Fruit fly (Drosophila melanogaster): ENCODE data around the gene CG13723.
A peak's percentile ranks its signal among the peaks of the same experiment; 100 is the strongest.

The CG13723 gene

dm6 chr3L:17238129-17238732, 26.0 kb upstream of the CG13723 start, which contains the start of gene Rbp6 (continued):
- no peak for TF ChIP-seq CG13894 (tag; optimal IDR thresholded peaks at IDR 0.05)
- no peak for TF ChIP-seq CG5953 (GFP tag; IDR thresholded peaks at IDR 0.05)
- TF ChIP-seq Tbp (GFP tag; optimal IDR thresholded peaks at IDR 0.05): no peak
- TF ChIP-seq CG2120 (GFP tag; optimal IDR thresholded peaks at IDR 0.05): peak; percentile 29
- no peak for TF ChIP-seq CG43689 (GFP tag; IDR thresholded peaks at IDR 0.05)
- TF ChIP-seq CG1233 (GFP tag; optimal IDR thresholded peaks at IDR 0.05): no peak
- TF ChIP-seq bab2 (GFP tag; optimal IDR thresholded peaks at IDR 0.05): no peak
- peak; percentile 26 for TF ChIP-seq CG2712 (tag; optimal IDR thresholded peaks at IDR 0.05)
- TF ChIP-seq Adf1 (GFP tag; IDR thresholded peaks at IDR 0.05): peak; percentile 77
- TF ChIP-seq Atf-2 (GFP tag; optimal IDR thresholded peaks at IDR 0.05): no peak
- TF ChIP-seq Blimp-1 (GFP tag; optimal IDR thresholded peaks at IDR 0.05): no peak
- no peak for TF ChIP-seq CG8478 (optimal IDR thresholded peaks at IDR 0.05)
- TF ChIP-seq knrl (GFP tag; IDR thresholded peaks at IDR 0.05; ENCODE audit: partially characterized antibody): no peak
- TF ChIP-seq CG1792 (GFP tag; optimal IDR thresholded peaks at IDR 0.05): no peak
- no peak for TF ChIP-seq seq (GFP tag; IDR thresholded peaks at IDR 0.05)
- no peak for TF ChIP-seq al (GFP tag; IDR thresholded peaks at IDR 0.05)
- TF ChIP-seq CG11504 (tag; optimal IDR thresholded peaks at IDR 0.05): peak; percentile 19
- no peak for TF ChIP-seq Dip2 (GFP tag; IDR thresholded peaks at IDR 0.05)
- no peak for TF ChIP-seq shn (GFP tag; optimal IDR thresholded peaks at IDR 0.05)
- TF ChIP-seq CG34422 (GFP tag; IDR thresholded peaks at IDR 0.05): no peak; the same call in 2 of the 3 replicates
- no peak for TF ChIP-seq CG9437 (GFP tag; optimal IDR thresholded peaks at IDR 0.05)
- TF ChIP-seq C15 (GFP tag; IDR thresholded peaks at IDR 0.05): no peak
- peak; percentile 23 for TF ChIP-seq CG17359 (tag; optimal IDR thresholded peaks at IDR 0.05)
- no peak for TF ChIP-seq CG6854 (GFP tag; optimal IDR thresholded peaks at IDR 0.05)
- no peak for TF ChIP-seq CG18599 (GFP tag; optimal IDR thresholded peaks at IDR 0.05)
- TF ChIP-seq Sry-β (GFP tag; optimal IDR thresholded peaks at IDR 0.05): no peak
- TF ChIP-seq NFAT (GFP tag; IDR thresholded peaks at IDR 0.05): no peak
- no peak for TF ChIP-seq CG8281 (tag; optimal IDR thresholded peaks at IDR 0.05)
- TF ChIP-seq pfk (GFP tag; optimal IDR thresholded peaks at IDR 0.05): no peak
- TF ChIP-seq Hr51 (GFP tag; optimal IDR thresholded peaks at IDR 0.05): no peak
- no peak for TF ChIP-seq CG2889 (GFP tag; IDR thresholded peaks at IDR 0.05)
- no peak for TF ChIP-seq dati (GFP tag; IDR thresholded peaks at IDR 0.05)
- no peak for TF ChIP-seq gsb-n (tag; optimal IDR thresholded peaks at IDR 0.05)
- no peak for TF ChIP-seq CG11085 (GFP tag; IDR thresholded peaks at IDR 0.05)
- no peak for TF ChIP-seq Hr39 (optimal IDR thresholded peaks at IDR 0.05)
- TF ChIP-seq CG10543 (GFP tag; optimal IDR thresholded peaks at IDR 0.05): no peak
- TF ChIP-seq CG7556 (GFP tag; optimal IDR thresholded peaks at IDR 0.05): no peak
- TF ChIP-seq H15 (GFP tag; IDR thresholded peaks at IDR 0.05): no peak
- no peak for TF ChIP-seq HLH54F (GFP tag; optimal IDR thresholded peaks at IDR 0.05)
- TF ChIP-seq eve (GFP tag; optimal IDR thresholded peaks at IDR 0.05): no peak
- TF ChIP-seq CG6254 (GFP tag; optimal IDR thresholded peaks at IDR 0.05): no peak
- TF ChIP-seq ab (GFP tag; optimal IDR thresholded peaks at IDR 0.05): no peak
- TF ChIP-seq Vsx1 (GFP tag; optimal IDR thresholded peaks at IDR 0.05): no peak
- TF ChIP-seq nerfin-1 (tag; optimal IDR thresholded peaks at IDR 0.05): no peak
- no peak for TF ChIP-seq B-H1 (GFP tag; IDR thresholded peaks at IDR 0.05)
- TF ChIP-seq NC2β (GFP tag; optimal IDR thresholded peaks at IDR 0.05): no peak
- no peak for TF ChIP-seq so (GFP tag; IDR thresholded peaks at IDR 0.05)
- no peak for TF ChIP-seq Ets65A (GFP tag)
- TF ChIP-seq CG1832 (GFP tag; optimal IDR thresholded peaks at IDR 0.05): no peak
- no peak for TF ChIP-seq az2 (GFP tag; optimal IDR thresholded peaks at IDR 0.05)
- TF ChIP-seq Xrp1 (GFP tag; IDR thresholded peaks at IDR 0.05): no peak
- TF ChIP-seq dysf (GFP tag; IDR thresholded peaks at IDR 0.05): 0 out of 3 replicates have a peak, but pooled peaks have one; percentile 38
